Worm (Caenorhabditis elegans) whole organism, late embryonic: ENCODE results near the gene oac-48.

Source experiments
- hlh-15 ChIP-seq: sonication (generic microtip); optimal IDR thresholded peaks from 2 replicates; lab custom pipeline; 2016; ENCODE audit warnings: missing genetic modification characterization, missing compliant biosample characterization
- sdc-2 ChIP-seq: sonication (generic microtip); optimal IDR thresholded peaks from 2 replicates; lab custom pipeline; 2016; ENCODE audit warnings: missing genotype, missing genetic modification characterization, missing compliant biosample characterization
- unc-55 ChIP-seq: sonication (generic microtip); optimal IDR thresholded peaks from 2 replicates; lab custom pipeline; 2017; ENCODE audit warnings: missing biosample characterization, missing genetic modification reagents, missing genetic modification characterization

- TF ChIP-seq unc-55 (GFP tag; lab: Kevin White, UChicago), result no peak
- TF ChIP-seq sdc-2 (tag; lab: Kevin White, UChicago), result no peak
- TF ChIP-seq hlh-15 (tag; lab: Kevin White, UChicago), result no peak
Measured at ce11 chrIV:13633165-13633564, 40.4 kb upstream of the oac-48 start, which contains the start of gene fbxa-98.
